In genomic region chrIII:12533900-12534299, ce11 we compare ENCODE assay signal across 3 worm cellular contexts.
A peak's percentile ranks its signal among the peaks of the same experiment; 100 is the strongest.
TF ChIP-seq lines count a peak whose summit lies in the region.

No protein-coding gene starts in this region.

TF ChIP-seq in whole organism, L1 larva, 84 proteins besides CTCF, POLR2A, EP300 and RAD21:
- TF ChIP-seq F16B12.6 (tag; optimal IDR thresholded peaks at IDR 0.05; lab: Kevin White, UChicago) (no peak), pqm-1 (tag; optimal IDR thresholded peaks at IDR 0.05; lab: Kevin White, UChicago) (no peak), dpl-1 (GFP tag; optimal IDR thresholded peaks at IDR 0.05; lab: Kevin White, UChicago) (peak; percentile 36 to 63 (median 52)), nhr-28 (tag; optimal IDR thresholded peaks at IDR 0.05; lab: Kevin White, UChicago) (no peak), ceh-8 (GFP tag; optimal IDR thresholded peaks at IDR 0.05; lab: Kevin White, UChicago) (no peak), hlh-17 (GFP tag; optimal IDR thresholded peaks at IDR 0.05; lab: Kevin White, UChicago; ENCODE audit: borderline replicate concordance) (no peak), zag-1 (tag; optimal IDR thresholded peaks at IDR 0.05; lab: Kevin White, UChicago) (no peak), lin-39 (tag; optimal IDR thresholded peaks at IDR 0.05; lab: Kevin White, UChicago) (no peak), lin-15B (tag; optimal IDR thresholded peaks at IDR 0.05; lab: Kevin White, UChicago) (no peak), C34B4.2 (tag; optimal IDR thresholded peaks at IDR 0.05; lab: Kevin White, UChicago) (no peak), efl-1 (optimal IDR thresholded peaks at IDR 0.05; lab: Kevin White, UChicago) (peak; percentile 62 to 77), efl-1 (GFP tag; optimal IDR thresholded peaks at IDR 0.05 in 1 of 2; lab: Kevin White, UChicago) (peak; percentile 72 to 98), sptf-1 (tag; optimal IDR thresholded peaks at IDR 0.05; lab: Kevin White, UChicago) (no peak), swsn-7 (tag; optimal IDR thresholded peaks at IDR 0.05; lab: Kevin White, UChicago) (no peak), lin-35 (GFP tag; optimal IDR thresholded peaks at IDR 0.05; lab: Kevin White, UChicago) (peak; percentile 32 to 82), lsy-2 (tag; optimal IDR thresholded peaks at IDR 0.05; lab: Kevin White, UChicago) (peak in 1 of 2 experiments; percentile 14), nhr-76 (tag; optimal IDR thresholded peaks at IDR 0.05; lab: Kevin White, UChicago) (no peak), unc-98 (GFP tag; IDR thresholded peaks at IDR 0.05; lab: Robert Waterston, UW) (no peak), fkh-8 (tag; optimal IDR thresholded peaks at IDR 0.05; lab: Kevin White, UChicago) (no peak), vab-15 (tag; optimal IDR thresholded peaks at IDR 0.05; lab: Kevin White, UChicago) (no peak)

TF ChIP-seq in whole organism, L2 larva, 48 proteins besides CTCF, POLR2A, EP300 and RAD21:
- TF ChIP-seq gmeb-1 (tag; optimal IDR thresholded peaks at IDR 0.05; lab: Kevin White, UChicago) (peak; percentile 44), nhr-10 (tag; optimal IDR thresholded peaks at IDR 0.05; lab: Kevin White, UChicago) (no peak), nhr-12 (tag; optimal IDR thresholded peaks at IDR 0.05; lab: Kevin White, UChicago) (no peak), unc-55 (GFP tag; optimal IDR thresholded peaks at IDR 0.05; lab: Kevin White, UChicago) (peak; percentile 15)

TF ChIP-seq in whole organism, L3 larva, 47 proteins besides CTCF, POLR2A, EP300 and RAD21:
- no peak for TF ChIP-seq nhr-12 (tag; optimal IDR thresholded peaks at IDR 0.05; lab: Kevin White, UChicago)
- no peak for TF ChIP-seq unc-39 (tag; optimal IDR thresholded peaks at IDR 0.05; lab: Kevin White, UChicago)
- no peak for TF ChIP-seq nfya-1 (tag; optimal IDR thresholded peaks at IDR 0.05; lab: Kevin White, UChicago; ENCODE audit: insufficient read depth)
- no peak for TF ChIP-seq lsy-12 (tag; optimal IDR thresholded peaks at IDR 0.05; lab: Kevin White, UChicago)
- TF ChIP-seq mml-1 (tag; optimal IDR thresholded peaks at IDR 0.05; lab: Kevin White, UChicago): no peak
- TF ChIP-seq pqm-1 (tag; optimal IDR thresholded peaks at IDR 0.05; lab: Kevin White, UChicago): no peak
- TF ChIP-seq ceh-28 (tag; optimal IDR thresholded peaks at IDR 0.05; lab: Kevin White, UChicago): peak; percentile 33
